Worm (Caenorhabditis elegans): ENCODE measurements around the gene alh-2.

alh-2 gene

ce11 chrV:1651045-1651444 is 7.1 kb downstream of the alh-2 start, which contains the start of gene irld-44:
TSS of gene irld-44 (plus strand) at chrV:1651345.
- TF ChIP-seq med-1 (GFP tag; optimal IDR thresholded peaks at IDR 0.05; ENCODE audit: insufficient read depth): no peak
- TF ChIP-seq klf-2 (GFP tag; conservative IDR thresholded peaks at IDR 0.05): no peak

- TF ChIP-seq med-1 (GFP tag; optimal IDR thresholded peaks at IDR 0.05; ENCODE audit: insufficient read depth): no peak
- TF ChIP-seq T22C8.4 (GFP tag; IDR thresholded peaks at IDR 0.05): no peak
- no peak for TF ChIP-seq ztf-23 (GFP tag; IDR thresholded peaks at IDR 0.05)
- TF ChIP-seq cog-1 (tag; optimal IDR thresholded peaks at IDR 0.05): no peak
- no peak for TF ChIP-seq flt-1 (GFP tag; IDR thresholded peaks at IDR 0.05)
- TF ChIP-seq ztf-29 (GFP tag; IDR thresholded peaks at IDR 0.05): no peak
- TF ChIP-seq klf-2 (GFP tag; conservative IDR thresholded peaks at IDR 0.05): no peak
These were observed 10.9 kb downstream of the alh-2 start, which contains the start of gene irld-11 for ce11 chrV:1654845-1655244. TSS of gene irld-11 (plus strand) at chrV:1655145.

ce11 chrV:1662270-1662669 is 18.3 kb downstream of the alh-2 start, which contains the start of gene irld-40:
TSS of gene irld-40 (plus strand) at chrV:1662570.
- TF ChIP-seq ztf-23 (GFP tag; IDR thresholded peaks at IDR 0.05) (no peak), cog-1 (tag; optimal IDR thresholded peaks at IDR 0.05) (no peak), med-1 (GFP tag; optimal IDR thresholded peaks at IDR 0.05; ENCODE audit: insufficient read depth) (no peak), flt-1 (GFP tag; IDR thresholded peaks at IDR 0.05) (no peak), T22C8.4 (GFP tag; IDR thresholded peaks at IDR 0.05) (no peak), tab-1 (GFP tag; IDR thresholded peaks at IDR 0.05) (no peak), klf-2 (GFP tag; conservative IDR thresholded peaks at IDR 0.05) (no peak), ref-1 (GFP tag; conservative IDR thresholded peaks at IDR 0.05) (no peak), ztf-29 (GFP tag; IDR thresholded peaks at IDR 0.05) (no peak)

- TF ChIP-seq ztf-29 (GFP tag; IDR thresholded peaks at IDR 0.05): no peak
- no peak for TF ChIP-seq flt-1 (GFP tag; IDR thresholded peaks at IDR 0.05)
These were observed 21.0 kb downstream of the alh-2 start, which contains the start of gene K04F1.9 for ce11 chrV:1664921-1665320. TSS of gene K04F1.9 (plus strand) at chrV:1665221.

- TF ChIP-seq ztf-29 (GFP tag; IDR thresholded peaks at IDR 0.05) (no peak), T22C8.4 (GFP tag; IDR thresholded peaks at IDR 0.05) (no peak), cog-1 (tag; optimal IDR thresholded peaks at IDR 0.05) (no peak), klf-2 (GFP tag; conservative IDR thresholded peaks at IDR 0.05) (no peak), flt-1 (GFP tag; IDR thresholded peaks at IDR 0.05) (no peak), tab-1 (GFP tag; IDR thresholded peaks at IDR 0.05) (no peak), med-1 (GFP tag; optimal IDR thresholded peaks at IDR 0.05; ENCODE audit: insufficient read depth) (no peak), ztf-23 (GFP tag; IDR thresholded peaks at IDR 0.05) (no peak), ref-1 (GFP tag; conservative IDR thresholded peaks at IDR 0.05) (no peak)
These were observed 22.9 kb downstream of the alh-2 start, which contains the start of gene K04F1.8 for ce11 chrV:1666904-1667303. TSS of gene K04F1.8 (plus strand) at chrV:1667204.

ce11 chrV:1668216-1668615 is 24.2 kb downstream of the alh-2 start, which contains the start of gene irld-42:
TSS of gene irld-42 (plus strand) at chrV:1668516.
- no peak for TF ChIP-seq ztf-23 (GFP tag; IDR thresholded peaks at IDR 0.05)
- no peak for TF ChIP-seq ztf-29 (GFP tag; IDR thresholded peaks at IDR 0.05)
- no peak for TF ChIP-seq cog-1 (tag; optimal IDR thresholded peaks at IDR 0.05)
- TF ChIP-seq T22C8.4 (GFP tag; IDR thresholded peaks at IDR 0.05): no peak
- TF ChIP-seq ref-1 (GFP tag; conservative IDR thresholded peaks at IDR 0.05): no peak
- no peak for TF ChIP-seq tab-1 (GFP tag; IDR thresholded peaks at IDR 0.05)
- no peak for TF ChIP-seq med-1 (GFP tag; optimal IDR thresholded peaks at IDR 0.05; ENCODE audit: insufficient read depth)
- no peak for TF ChIP-seq flt-1 (GFP tag; IDR thresholded peaks at IDR 0.05)
- TF ChIP-seq klf-2 (GFP tag; conservative IDR thresholded peaks at IDR 0.05): no peak

ce11 chrV:1678228-1678627 is 34.3 kb downstream of the alh-2 start, which contains the start of gene srw-98:
TSS of gene srw-98 (minus strand) at chrV:1678328.
- TF ChIP-seq T22C8.4 (GFP tag; IDR thresholded peaks at IDR 0.05) (no peak), flt-1 (GFP tag; IDR thresholded peaks at IDR 0.05) (no peak)

- TF ChIP-seq T22C8.4 (GFP tag; IDR thresholded peaks at IDR 0.05): no peak
- no peak for TF ChIP-seq cog-1 (tag; optimal IDR thresholded peaks at IDR 0.05)
- TF ChIP-seq ztf-23 (GFP tag; IDR thresholded peaks at IDR 0.05): no peak
- no peak for TF ChIP-seq ref-1 (GFP tag; conservative IDR thresholded peaks at IDR 0.05)
- TF ChIP-seq klf-2 (GFP tag; conservative IDR thresholded peaks at IDR 0.05): no peak
- no peak for TF ChIP-seq flt-1 (GFP tag; IDR thresholded peaks at IDR 0.05)
- TF ChIP-seq ztf-29 (GFP tag; IDR thresholded peaks at IDR 0.05): no peak
- no peak for TF ChIP-seq tab-1 (GFP tag; IDR thresholded peaks at IDR 0.05)
- no peak for TF ChIP-seq med-1 (GFP tag; optimal IDR thresholded peaks at IDR 0.05; ENCODE audit: insufficient read depth)
These were observed 36.8 kb downstream of the alh-2 start, which contains the start of gene srw-91 for ce11 chrV:1680770-1681169. TSS of gene srw-91 (minus strand) at chrV:1680870.

- TF ChIP-seq tab-1 (GFP tag; IDR thresholded peaks at IDR 0.05): no peak
- TF ChIP-seq ref-1 (GFP tag; conservative IDR thresholded peaks at IDR 0.05): no peak
- no peak for TF ChIP-seq flt-1 (GFP tag; IDR thresholded peaks at IDR 0.05)
- no peak for TF ChIP-seq cog-1 (tag; optimal IDR thresholded peaks at IDR 0.05)
- no peak for TF ChIP-seq ztf-23 (GFP tag; IDR thresholded peaks at IDR 0.05)
- no peak for TF ChIP-seq med-1 (GFP tag; optimal IDR thresholded peaks at IDR 0.05; ENCODE audit: insufficient read depth)
- TF ChIP-seq ztf-29 (GFP tag; IDR thresholded peaks at IDR 0.05): no peak
- no peak for TF ChIP-seq klf-2 (GFP tag; conservative IDR thresholded peaks at IDR 0.05)
- TF ChIP-seq T22C8.4 (GFP tag; IDR thresholded peaks at IDR 0.05): no peak
These were observed 38.3 kb downstream of the alh-2 start, which contains the start of gene srh-3 for ce11 chrV:1682279-1682678. TSS of gene srh-3 (plus strand) at chrV:1682579.

- TF ChIP-seq flt-1 (GFP tag; IDR thresholded peaks at IDR 0.05) (no peak), ref-1 (GFP tag; conservative IDR thresholded peaks at IDR 0.05) (no peak), ztf-29 (GFP tag; IDR thresholded peaks at IDR 0.05) (no peak), med-1 (GFP tag; optimal IDR thresholded peaks at IDR 0.05; ENCODE audit: insufficient read depth) (no peak), T22C8.4 (GFP tag; IDR thresholded peaks at IDR 0.05) (no peak), cog-1 (tag; optimal IDR thresholded peaks at IDR 0.05) (no peak), tab-1 (GFP tag; IDR thresholded peaks at IDR 0.05) (no peak), ztf-23 (GFP tag; IDR thresholded peaks at IDR 0.05) (no peak), klf-2 (GFP tag; conservative IDR thresholded peaks at IDR 0.05) (no peak)
These were observed 41.4 kb downstream of the alh-2 start, which contains the start of gene srh-5 for ce11 chrV:1685328-1685727. TSS of gene srh-5 (plus strand) at chrV:1685628.
